Worm (Caenorhabditis elegans): ENCODE results near the gene B0024.13.

ce11 chrV:10338305-10338992, 17.9 kb downstream of the B0024.13 start, which contains the start of gene arx-2:
- TF ChIP-seq ama-1 (optimal IDR thresholded peaks at IDR 0.05) (no peak), pes-1 (GFP tag; IDR thresholded peaks at IDR 0.05) (no peak), B0310.2 (tag; optimal IDR thresholded peaks at IDR 0.05) (no peak), scrt-1 (GFP tag; IDR thresholded peaks at IDR 0.05) (no peak), tbx-37 (GFP tag; conservative IDR thresholded peaks at IDR 0.05) (no peak)

All from whole organism, early embryonic.